Worm (Caenorhabditis elegans): ENCODE measurements around the gene nspb-9.

nspb-9 gene

ce11 chrII:14569322-14569721 lies 11.3 kb upstream of the nspb-9 start (continued):
- TF ChIP-seq snpc-3.4 (tag; optimal IDR thresholded peaks at IDR 0.05) (no peak), egrh-3 (GFP tag; IDR thresholded peaks at IDR 0.05) (peak; percentile 58)

DNA sequence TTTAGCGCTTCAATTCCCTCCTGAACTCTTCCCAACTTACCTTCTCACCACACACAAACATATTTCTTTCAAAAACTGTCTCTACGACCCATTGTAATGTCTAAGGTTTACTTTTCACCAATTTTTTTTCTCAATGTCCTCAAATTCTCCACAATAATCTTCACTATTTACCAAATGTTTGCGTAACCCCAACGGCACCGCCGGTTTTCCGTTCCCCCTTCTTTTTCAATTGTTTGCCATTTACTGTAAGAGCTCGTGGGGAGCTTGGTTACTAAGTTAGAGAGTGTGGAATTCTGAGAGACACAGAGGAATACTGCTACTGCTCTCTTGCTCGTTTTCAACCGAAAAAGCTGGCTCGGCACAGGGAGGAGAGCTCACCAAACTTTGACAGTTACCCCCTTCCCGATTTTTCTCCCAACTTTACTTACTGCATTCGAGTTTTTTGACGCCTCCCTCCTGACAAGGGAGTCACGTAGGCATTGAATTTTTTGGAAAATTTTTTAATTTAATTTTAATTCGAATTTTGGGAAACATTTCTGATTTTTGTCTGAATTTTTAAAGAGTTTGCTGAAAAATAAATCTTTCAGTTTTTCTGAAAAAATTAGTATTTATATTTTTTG lies 10.0 kb upstream of the nspb-9 start:
- TF ChIP-seq unc-130 (GFP tag; optimal IDR thresholded peaks at IDR 0.05) = no peak
- no peak for TF ChIP-seq lsy-27 (tag; optimal IDR thresholded peaks at IDR 0.05; ENCODE audit: borderline replicate concordance, insufficient read depth)
- TF ChIP-seq attf-5 (GFP tag; optimal IDR thresholded peaks at IDR 0.05) = no peak
- no peak for TF ChIP-seq D2030.7 (GFP tag; IDR thresholded peaks at IDR 0.05)
- no peak for TF ChIP-seq Y95B8A.8 (GFP tag; IDR thresholded peaks at IDR 0.05)
- TF ChIP-seq madf-8 (GFP tag; conservative IDR thresholded peaks at IDR 0.05) = no peak

DNA sequence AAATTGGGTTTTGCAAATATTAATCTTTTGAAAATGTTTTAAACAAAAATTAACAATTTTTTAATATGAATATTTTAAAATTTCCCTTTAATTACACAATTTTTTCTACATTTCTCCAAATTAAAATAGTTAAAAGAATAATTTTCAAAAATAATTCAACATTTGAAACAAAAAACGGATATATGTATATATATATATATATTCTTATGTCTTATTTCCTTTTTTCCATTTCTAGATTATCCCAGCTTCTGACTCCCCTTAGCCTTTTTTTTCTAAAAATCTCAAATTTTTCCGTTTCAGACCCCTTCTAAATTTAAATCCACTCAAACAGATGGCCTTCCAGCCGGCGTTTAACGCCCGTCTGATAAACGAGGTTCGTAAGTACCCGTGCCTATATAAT lies 7.3 kb upstream of the nspb-9 start, which contains the start of gene madf-5:
madf-5 (plus strand) TSS at position 301 of the 400 bp plus-strand sequence.
- TF ChIP-seq dox-1 (GFP tag; IDR thresholded peaks at IDR 0.05) (no peak), rpc-1 (optimal IDR thresholded peaks at IDR 0.05) (no peak), rpc-1 (tag; optimal IDR thresholded peaks at IDR 0.05) (no peak), T26A5.8 (tag; optimal IDR thresholded peaks at IDR 0.05) (no peak), bed-2 (GFP tag; IDR thresholded peaks at IDR 0.05) (no peak), pbrm-1 (GFP tag; IDR thresholded peaks at IDR 0.05) (no peak), hlh-12 (tag; optimal IDR thresholded peaks at IDR 0.05) (no peak), him-1 (tag; optimal IDR thresholded peaks at IDR 0.05) (no peak), dpff-1 (tag; optimal IDR thresholded peaks at IDR 0.05) (no peak), repo-1 (tag; optimal IDR thresholded peaks at IDR 0.05) (no peak), egl-18 (GFP tag; IDR thresholded peaks at IDR 0.05) (no peak), egrh-3 (GFP tag; IDR thresholded peaks at IDR 0.05) (no peak), tbx-9 (tag; optimal IDR thresholded peaks at IDR 0.05; ENCODE audit: borderline replicate concordance) (no peak)

ce11 chrII:14574790-14575189 lies 5.9 kb upstream of the nspb-9 start:
- TF ChIP-seq sptf-2 (GFP tag; optimal IDR thresholded peaks at IDR 0.05) (no peak), chd-7 (tag; optimal IDR thresholded peaks at IDR 0.05) (no peak), lir-1 (GFP tag; conservative IDR thresholded peaks at IDR 0.05) (no peak), madf-3 (GFP tag; IDR thresholded peaks at IDR 0.05) (no peak), nhr-27 (tag; optimal IDR thresholded peaks at IDR 0.05) (no peak), dpl-1 (GFP tag; optimal IDR thresholded peaks at IDR 0.05) (no peak), aptf-2 (GFP tag; conservative IDR thresholded peaks at IDR 0.05) (no peak), ZK185.1 (tag; optimal IDR thresholded peaks at IDR 0.05; ENCODE audit: poor library complexity, severe bottlenecking) (no peak), nfyb-1 (GFP tag; IDR thresholded peaks at IDR 0.05) (0 out of 2 replicates have a peak, but pooled peaks have one; percentile 14), zfh-2 (GFP tag; conservative IDR thresholded peaks at IDR 0.05) (peak; percentile 79), lin-26 (GFP tag; IDR thresholded peaks at IDR 0.05) (no peak), Y79H2A.3 (GFP tag; conservative IDR thresholded peaks at IDR 0.05) (no peak), mes-4 (tag; optimal IDR thresholded peaks at IDR 0.05) (no peak), snpc-1.1 (tag; optimal IDR thresholded peaks at IDR 0.05; ENCODE audit: insufficient read depth) (no peak)

Measured in whole organism, young adult.